Fruit fly (Drosophila melanogaster) whole organism, wandering third instar larva: ENCODE results near the gene spz5.

Source experiments
- Abd-B ChIP-seq: fragments of >200 bp; optimal IDR thresholded peaks from 2 replicates; lab custom pipeline; 2017; ENCODE audit warnings: missing biosample characterization, missing genetic modification characterization
- CG32264 ChIP-seq: fragments of 200-800 bp; sonication (Bioruptor generic); optimal IDR thresholded peaks from 2 replicates; lab custom pipeline; 2016; ENCODE audit warnings: missing biosample characterization, missing genetic modification characterization
- CG9705 ChIP-seq: fragments of 200-800 bp; sonication (Bioruptor generic); optimal IDR thresholded peaks from 2 replicates; lab custom pipeline; 2018; ENCODE audit warnings: missing biosample characterization, mild to moderate bottlenecking, missing genetic modification characterization
- CrebA ChIP-seq: fragments of 200-800 bp; sonication (Bioruptor generic); optimal IDR thresholded peaks from 2 replicates; lab custom pipeline; 2016; ENCODE audit warnings: missing biosample characterization, mild to moderate bottlenecking, missing genetic modification characterization, borderline replicate concordance
- Dfd ChIP-seq: fragments of >200 bp; optimal IDR thresholded peaks from 2 replicates; lab custom pipeline; 2017; ENCODE audit warnings: missing biosample characterization, missing genetic modification characterization
- Dif ChIP-seq: fragments of 200-275, 200-300 bp; sonication (Bioruptor generic); optimal IDR thresholded peaks from 2 replicates; lab custom pipeline; 2018; ENCODE audit warnings: missing biosample characterization, missing genetic modification characterization; ENCODE audit not compliant: partially characterized antibody
- GATAd ChIP-seq: sonication (Bioruptor generic); optimal IDR thresholded peaks from 2 replicates; lab custom pipeline; 2016; ENCODE audit warnings: missing biosample characterization, missing genetic modification characterization
- HLH106 ChIP-seq: fragments of 200-800 bp; optimal IDR thresholded peaks from 3 replicates; lab custom pipeline; 2019; ENCODE audit warnings: missing biosample characterization, mild to moderate bottlenecking, missing genetic modification characterization, moderate library complexity
- Hnf4 ChIP-seq: fragments of 200-800 bp; sonication (Bioruptor generic); optimal IDR thresholded peaks from 2 replicates; lab custom pipeline; 2016; ENCODE audit warnings: missing biosample characterization, mild to moderate bottlenecking, missing genetic modification characterization
- Hr78 ChIP-seq: fragments of >200 bp; optimal IDR thresholded peaks from 2 replicates; lab custom pipeline; 2017; ENCODE audit warnings: missing biosample characterization, missing genetic modification characterization
- Hr83 ChIP-seq: fragments of 200-300 bp; sonication (Bioruptor generic); optimal IDR thresholded peaks from 2 replicates; lab custom pipeline; 2016; ENCODE audit warnings: missing biosample characterization, mild to moderate bottlenecking, missing genetic modification characterization, moderate library complexity; ENCODE audit not compliant: poor library complexity, severe bottlenecking
- Jra ChIP-seq: sonication (Bioruptor generic); optimal IDR thresholded peaks from 2 replicates; lab custom pipeline; 2016; ENCODE audit warnings: missing biosample characterization, missing genetic modification characterization
- Mio ChIP-seq: sonication (Bioruptor generic); optimal IDR thresholded peaks from 2 replicates; lab custom pipeline; 2016; ENCODE audit warnings: missing biosample characterization, missing genetic modification characterization
- Myc ChIP-seq: fragments of >200 bp; optimal IDR thresholded peaks from 2 replicates; lab custom pipeline; 2017
- N ChIP-seq: fragments of >200 bp; optimal IDR thresholded peaks from 2 replicates; lab custom pipeline; 2018; ENCODE audit warnings: missing biosample characterization, missing external identifiers, missing genetic modification characterization
- OdsH ChIP-seq: fragments of 200-800 bp; sonication (Bioruptor generic); optimal IDR thresholded peaks from 2 replicates; lab custom pipeline; 2016; ENCODE audit warnings: missing biosample characterization, mild to moderate bottlenecking, missing genetic modification characterization
- Rel ChIP-seq, 2 experiments: fragments of 200-800 bp; sonication (Bioruptor generic) in 1 of 2; optimal IDR thresholded peaks; 2 replicates in 1 of 2; 3 replicates in 1 of 2; lab custom pipeline; 2016 to 2019; ENCODE audit warnings: mild to moderate bottlenecking in 2 of 2, missing biosample characterization in 2 of 2, missing genetic modification characterization in 2 of 2, moderate library complexity in 1 of 2
- Sp1 ChIP-seq: fragments of 200-800 bp; sonication (Bioruptor generic); optimal IDR thresholded peaks from 3 replicates; lab custom pipeline; 2019; ENCODE audit warnings: missing biosample characterization, mild to moderate bottlenecking, missing genetic modification characterization, moderate library complexity
- Vsx2 ChIP-seq: fragments of 200-300, 225-300 bp; sonication (Bioruptor generic); optimal IDR thresholded peaks from 2 replicates; lab custom pipeline; 2018; ENCODE audit warnings: missing biosample characterization, missing genetic modification characterization; ENCODE audit not compliant: partially characterized antibody
- br ChIP-seq: fragments of 200-800 bp; sonication (Bioruptor generic); optimal IDR thresholded peaks from 2 replicates; lab custom pipeline; 2016; ENCODE audit warnings: missing biosample characterization, missing genetic modification characterization
- brk ChIP-seq: fragments of 200-800 bp; sonication (Bioruptor generic); optimal IDR thresholded peaks from 2 replicates; lab custom pipeline; 2016; ENCODE audit warnings: missing biosample characterization, mild to moderate bottlenecking, missing genetic modification characterization
- dl ChIP-seq, 2 experiments: fragments of 175-275, 200-275 bp in 1 of 2; fragments of 200-275 bp in 1 of 2; sonication (Bioruptor generic); optimal IDR thresholded peaks; lab custom pipeline; 2018; ENCODE audit warnings: mild to moderate bottlenecking in 2 of 2, missing biosample characterization in 2 of 2, missing genetic modification characterization in 2 of 2, moderate library complexity in 2 of 2; ENCODE audit not compliant: partially characterized antibody in 2 of 2, insufficient read depth in 1 of 2
- dmrt93B ChIP-seq: fragments of 200-800 bp; sonication (Bioruptor generic); optimal IDR thresholded peaks from 2 replicates; lab custom pipeline; 2018; ENCODE audit warnings: missing biosample characterization, mild to moderate bottlenecking, missing genetic modification characterization
- dsf ChIP-seq: sonication (Bioruptor generic); optimal IDR thresholded peaks from 2 replicates; lab custom pipeline; 2016; ENCODE audit warnings: missing biosample characterization, missing genetic modification characterization, borderline replicate concordance
- ey ChIP-seq: fragments of 200-800 bp; sonication (Bioruptor generic); optimal IDR thresholded peaks from 2 replicates; lab custom pipeline; 2016; ENCODE audit warnings: missing biosample characterization, missing genetic modification characterization
- foxo ChIP-seq, 2 experiments: fragments of 200-800 bp; sonication (Bioruptor generic); optimal IDR thresholded peaks; 2 replicates in 1 of 2; 3 replicates in 1 of 2; lab custom pipeline; 2016 to 2017; ENCODE audit warnings: missing biosample characterization in 2 of 2, missing genetic modification characterization in 2 of 2
- fru ChIP-seq: fragments of 200-800 bp; sonication (Bioruptor generic); optimal IDR thresholded peaks from 3 replicates; lab custom pipeline; 2016; ENCODE audit warnings: missing biosample characterization, mild to moderate bottlenecking, missing genetic modification characterization
- h ChIP-seq: fragments of 200-800 bp; sonication (Bioruptor generic); optimal IDR thresholded peaks from 3 replicates; lab custom pipeline; 2016; ENCODE audit warnings: missing biosample characterization, mild to moderate bottlenecking, missing genetic modification characterization
- jim ChIP-seq: fragments of 175-275, 200-325 bp; sonication (Bioruptor generic); optimal IDR thresholded peaks from 2 replicates; lab custom pipeline; 2016; ENCODE audit warnings: missing biosample characterization, mild to moderate bottlenecking, missing genetic modification characterization
- lola ChIP-seq: fragments of >200 bp; optimal IDR thresholded peaks from 2 replicates; lab custom pipeline; 2017; ENCODE audit warnings: missing biosample characterization, missing genetic modification characterization
- pan ChIP-seq: fragments of >200 bp; optimal IDR thresholded peaks from 2 replicates; lab custom pipeline; 2017
- psq ChIP-seq: fragments of 200-800 bp; sonication (Bioruptor generic); optimal IDR thresholded peaks from 3 replicates; lab custom pipeline; 2017; ENCODE audit warnings: missing biosample characterization, mild to moderate bottlenecking, missing genetic modification characterization, moderate library complexity
- rgr ChIP-seq: fragments of 200-800 bp; sonication (Bioruptor generic); optimal IDR thresholded peaks from 3 replicates; lab custom pipeline; 2016; ENCODE audit warnings: missing biosample characterization, mild to moderate bottlenecking, missing genetic modification characterization
- sage ChIP-seq: fragments of 200-800 bp; sonication (Bioruptor generic); optimal IDR thresholded peaks from 2 replicates; lab custom pipeline; 2016; ENCODE audit warnings: missing biosample characterization, mild to moderate bottlenecking, missing genetic modification characterization
- sv ChIP-seq: fragments of 200-800 bp; sonication (Bioruptor generic); optimal IDR thresholded peaks from 3 replicates; lab custom pipeline; 2016; ENCODE audit warnings: missing biosample characterization, missing genetic modification characterization
- tai ChIP-seq: sonication (Bioruptor generic); optimal IDR thresholded peaks from 2 replicates; lab custom pipeline; 2016; ENCODE audit warnings: missing biosample characterization, missing genetic modification characterization
- usp ChIP-seq: fragments of >200 bp; optimal IDR thresholded peaks from 2 replicates; lab custom pipeline; 2017; ENCODE audit warnings: missing biosample characterization, missing genetic modification characterization
- woc ChIP-seq: sonication (Bioruptor generic); optimal IDR thresholded peaks from 2 replicates; lab custom pipeline; 2016; ENCODE audit warnings: missing biosample characterization, mild to moderate bottlenecking, missing genetic modification characterization

spz5 gene

dm6 chr3L:2835744-2836143 is 56.2 kb downstream of the spz5 start:
- no peak for TF ChIP-seq sv (GFP tag; lab: Kevin White, UChicago)
- peak; percentile 36 for TF ChIP-seq Sp1 (GFP tag; lab: Kevin White, UChicago)
- no peak for TF ChIP-seq lola (GFP tag; lab: Kevin White, UChicago)
- TF ChIP-seq Abd-B (GFP tag; lab: Kevin White, UChicago), result no peak
- TF ChIP-seq CG32264, result no peak
- TF ChIP-seq OdsH (GFP tag; lab: Kevin White, UChicago), result no peak
- no peak for TF ChIP-seq h (GFP tag; lab: Kevin White, UChicago)
- no peak for TF ChIP-seq usp (GFP tag; lab: Kevin White, UChicago)
- TF ChIP-seq Dif (GFP tag; lab: Kevin White, UChicago), result peak; percentile 48
- TF ChIP-seq Rel (GFP tag; optimal IDR thresholded peaks at IDR 0.05; lab: Kevin White, UChicago), result no peak
- peak; percentile 61 for TF ChIP-seq Rel (tag; optimal IDR thresholded peaks at IDR 0.05; lab: Kevin White, UChicago)
- peak; percentile 30 for TF ChIP-seq sage (GFP tag; lab: Kevin White, UChicago)
- TF ChIP-seq pan, result no peak
- peak; percentile 44 for TF ChIP-seq Vsx2 (GFP tag; lab: Kevin White, UChicago)
- TF ChIP-seq HLH106 (tag; lab: Kevin White, UChicago), result no peak
- no peak for TF ChIP-seq GATAd
- TF ChIP-seq CrebA (GFP tag; lab: Kevin White, UChicago), result peak; percentile 42
- no peak for TF ChIP-seq dmrt93B (GFP tag; lab: Kevin White, UChicago)
- TF ChIP-seq Myc (lab: Kevin White, UChicago), result no peak
- TF ChIP-seq tai (GFP tag; lab: Kevin White, UChicago), result no peak
- peak; percentile 57 for TF ChIP-seq psq (GFP tag; lab: Kevin White, UChicago)
- TF ChIP-seq CG9705 (GFP tag; lab: Kevin White, UChicago), result no peak

- TF ChIP-seq sage (GFP tag; lab: Kevin White, UChicago) (peak; percentile 27), br (GFP tag; lab: Kevin White, UChicago) (peak; percentile 50), Hnf4 (GFP tag; lab: Kevin White, UChicago) (peak; percentile 29), Dfd (GFP tag; lab: Kevin White, UChicago) (peak; percentile 42), foxo (GFP tag; optimal IDR thresholded peaks at IDR 0.05; lab: Kevin White, UChicago) (peak in 1 of 2 experiments; percentile 84), N (GFP tag; lab: Kevin White, UChicago) (no peak), h (GFP tag; lab: Kevin White, UChicago) (peak; percentile 71), Mio (GFP tag; lab: Kevin White, UChicago) (no peak), tai (GFP tag; lab: Kevin White, UChicago) (no peak), woc (GFP tag; lab: Kevin White, UChicago) (no peak), sv (GFP tag; lab: Kevin White, UChicago) (no peak), brk (GFP tag; lab: Kevin White, UChicago) (peak; percentile 29), jim (GFP tag; lab: Kevin White, UChicago) (no peak), CG9705 (GFP tag; lab: Kevin White, UChicago) (peak; percentile 15), usp (GFP tag; lab: Kevin White, UChicago) (no peak), GATAd (no peak), dl (GFP tag; optimal IDR thresholded peaks at IDR 0.05; lab: Kevin White, UChicago; ENCODE audit: insufficient read depth in 1 of 2, partially characterized antibody in 2 of 2) (no peak), OdsH (GFP tag; lab: Kevin White, UChicago) (peak; percentile 89), dsf (GFP tag; lab: Kevin White, UChicago) (no peak), Vsx2 (GFP tag; lab: Kevin White, UChicago) (no peak), lola (GFP tag; lab: Kevin White, UChicago) (no peak), Dif (GFP tag; lab: Kevin White, UChicago) (no peak), Rel (GFP tag; optimal IDR thresholded peaks at IDR 0.05; lab: Kevin White, UChicago) (no peak), Rel (tag; optimal IDR thresholded peaks at IDR 0.05; lab: Kevin White, UChicago) (peak; percentile 71), ey (GFP tag; lab: Kevin White, UChicago) (peak; percentile 22), HLH106 (tag; lab: Kevin White, UChicago) (peak; percentile 94), pan (no peak), fru (peak; percentile 61), Hr83 (GFP tag; lab: Kevin White, UChicago) (no peak), Myc (lab: Kevin White, UChicago) (no peak), CG32264 (no peak), Sp1 (GFP tag; lab: Kevin White, UChicago) (peak; percentile 98), CrebA (GFP tag; lab: Kevin White, UChicago) (no peak), psq (GFP tag; lab: Kevin White, UChicago) (peak; percentile 95), Jra (no peak), rgr (GFP tag; lab: Kevin White, UChicago) (peak; percentile 87), Abd-B (GFP tag; lab: Kevin White, UChicago) (no peak), dmrt93B (GFP tag; lab: Kevin White, UChicago) (peak; percentile 36), Hr78 (no peak)
Measured at dm6 chr3L:2834980-2835379, 57.0 kb downstream of the spz5 start.
